Worm (Caenorhabditis elegans): ENCODE results near the gene T08G5.1.

The T08G5.1 gene

DNA sequence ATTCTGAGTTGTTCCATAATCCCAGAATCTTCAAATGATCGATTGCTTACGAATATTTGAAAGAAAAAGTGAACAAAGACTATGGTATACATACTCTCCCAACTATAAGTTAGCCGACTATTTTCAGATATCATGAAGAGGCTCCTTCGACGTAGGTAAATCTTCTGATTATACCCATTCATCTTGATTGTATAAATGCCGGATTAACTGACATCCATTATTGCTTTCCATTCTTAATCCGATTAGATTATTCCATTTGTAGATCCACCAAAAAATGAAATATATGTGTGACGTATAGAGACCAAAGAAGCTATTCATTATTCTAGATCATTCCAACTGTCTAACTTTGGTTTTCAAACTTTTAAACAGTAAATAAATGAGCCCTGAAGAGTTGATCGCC, 25.1 kb upstream of the T08G5.1 start:
- peak; percentile 59 for TF ChIP-seq nhr-21 (tag; optimal IDR thresholded peaks at IDR 0.05)
- no peak for TF ChIP-seq mbf-1 (tag; optimal IDR thresholded peaks at IDR 0.05)
- TF ChIP-seq nhr-129 (tag; optimal IDR thresholded peaks at IDR 0.05): no peak
- TF ChIP-seq F13H6.1 (tag; optimal IDR thresholded peaks at IDR 0.05): no peak

DNA sequence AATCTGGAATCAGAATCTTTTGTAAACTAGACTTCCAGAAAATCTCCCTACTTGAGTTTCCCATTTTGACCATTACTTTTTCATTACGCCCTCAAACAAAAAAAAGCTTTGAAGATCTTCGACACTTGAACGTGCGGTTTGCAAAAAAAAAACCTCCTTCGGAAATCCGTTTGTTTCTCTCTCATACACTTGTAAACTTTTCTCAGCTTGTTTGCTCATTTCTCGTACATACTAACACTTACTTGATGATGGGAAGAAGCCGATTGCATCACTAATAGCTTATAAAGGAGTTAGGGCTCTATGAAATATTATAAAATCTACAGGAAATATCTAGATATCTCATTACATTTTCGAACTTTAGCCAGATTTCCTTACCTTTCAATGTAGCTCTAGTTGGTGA, 16.6 kb upstream of the T08G5.1 start:
- TF ChIP-seq sem-4 (tag; optimal IDR thresholded peaks at IDR 0.05): peak; percentile 26
- TF ChIP-seq ceh-82 (tag; optimal IDR thresholded peaks at IDR 0.05): no peak

DNA sequence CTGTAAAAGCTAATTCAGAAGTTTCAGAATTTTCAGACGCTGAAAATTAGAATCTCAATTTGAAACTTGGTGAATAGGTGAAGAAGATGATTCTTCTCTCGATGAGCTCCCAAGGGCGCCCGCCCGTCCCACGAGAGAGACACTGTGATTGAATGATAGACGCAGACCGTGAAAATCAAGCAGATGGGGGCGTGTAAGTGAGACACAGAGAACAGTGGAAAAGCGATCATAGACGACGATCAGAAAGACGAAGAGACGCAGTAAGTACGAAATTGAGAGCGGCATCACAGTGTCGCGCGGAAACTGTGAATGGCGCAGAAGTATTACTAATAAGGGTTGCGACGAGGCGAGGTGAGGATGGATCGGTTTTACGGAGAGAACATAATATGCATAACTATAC, 16.2 kb upstream of the T08G5.1 start:
- no peak for TF ChIP-seq C34F6.9 (tag; optimal IDR thresholded peaks at IDR 0.05)
- TF ChIP-seq unc-55 (GFP tag; optimal IDR thresholded peaks at IDR 0.05): no peak
- no peak for TF ChIP-seq ZK546.5 (tag; optimal IDR thresholded peaks at IDR 0.05)
- TF ChIP-seq F13H6.1 (tag; optimal IDR thresholded peaks at IDR 0.05): peak; percentile 21
- no peak for TF ChIP-seq ztf-4 (tag; optimal IDR thresholded peaks at IDR 0.05)
- no peak for TF ChIP-seq lin-39 (tag; optimal IDR thresholded peaks at IDR 0.05)
- TF ChIP-seq nhr-25 (tag; optimal IDR thresholded peaks at IDR 0.05): no peak
- TF ChIP-seq nhr-23 (tag; optimal IDR thresholded peaks at IDR 0.05): no peak
- TF ChIP-seq nhr-6 (tag; optimal IDR thresholded peaks at IDR 0.05): no peak
- peak; percentile 25 for TF ChIP-seq nhr-129 (tag; optimal IDR thresholded peaks at IDR 0.05)
- no peak for TF ChIP-seq crh-2 (tag; optimal IDR thresholded peaks at IDR 0.05)
- TF ChIP-seq skn-1 (tag; optimal IDR thresholded peaks at IDR 0.05): no peak
- no peak for TF ChIP-seq mdl-1 (tag; optimal IDR thresholded peaks at IDR 0.05)
- TF ChIP-seq nhr-11 (tag; optimal IDR thresholded peaks at IDR 0.05): no peak
- no peak for TF ChIP-seq ztf-1 (GFP tag; conservative IDR thresholded peaks at IDR 0.05)
- TF ChIP-seq peb-1 (tag; optimal IDR thresholded peaks at IDR 0.05): no peak
- TF ChIP-seq fos-1 (tag; optimal IDR thresholded peaks at IDR 0.05): peak; percentile 28
- no peak for TF ChIP-seq sem-4 (tag; optimal IDR thresholded peaks at IDR 0.05)
- TF ChIP-seq R02D3.7 (tag; optimal IDR thresholded peaks at IDR 0.05): no peak
- no peak for TF ChIP-seq elt-3 (tag; optimal IDR thresholded peaks at IDR 0.05)
- TF ChIP-seq ceh-16 (tag; optimal IDR thresholded peaks at IDR 0.05): no peak
- TF ChIP-seq nhr-12 (tag; optimal IDR thresholded peaks at IDR 0.05): no peak
- no peak for TF ChIP-seq lin-11 (tag; optimal IDR thresholded peaks at IDR 0.05)
- no peak for TF ChIP-seq ama-1 (optimal IDR thresholded peaks at IDR 0.05)
- peak; percentile 19 for TF ChIP-seq sma-9 (GFP tag; optimal IDR thresholded peaks at IDR 0.05)
- no peak for TF ChIP-seq sma-9 (tag; optimal IDR thresholded peaks at IDR 0.05)
- no peak for TF ChIP-seq nhr-10 (tag; optimal IDR thresholded peaks at IDR 0.05)
- no peak for TF ChIP-seq ztf-11 (tag; optimal IDR thresholded peaks at IDR 0.05)

DNA sequence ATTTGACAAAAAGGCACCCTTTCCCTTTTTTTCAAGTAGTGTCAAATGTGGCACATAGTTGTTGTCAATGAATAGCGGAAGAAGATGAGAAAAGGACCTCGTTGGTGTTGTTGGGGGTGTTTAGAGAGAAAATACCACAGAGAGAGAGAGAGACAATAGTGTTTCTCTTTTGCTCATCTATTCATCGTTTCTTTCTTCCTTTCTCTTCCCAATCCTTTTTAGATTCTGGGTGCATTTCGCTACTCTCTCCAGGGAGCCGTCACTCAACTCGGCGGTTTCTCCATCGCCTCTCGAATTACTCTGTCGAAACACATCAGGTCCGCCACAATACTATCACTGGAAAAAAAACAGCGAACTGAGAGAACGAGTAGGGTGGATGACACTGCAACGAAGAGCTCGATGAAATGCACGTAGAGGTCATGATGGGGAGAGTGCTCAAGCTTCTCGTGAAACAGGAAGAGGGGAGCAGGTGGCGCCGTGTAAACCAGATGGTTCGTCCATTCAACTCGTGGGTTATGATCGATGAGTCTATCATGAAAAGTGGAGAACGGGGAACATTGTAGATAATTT, 14.9 kb upstream of the T08G5.1 start:
- no peak for TF ChIP-seq crh-2 (tag; optimal IDR thresholded peaks at IDR 0.05)
- no peak for TF ChIP-seq nhr-237 (tag; optimal IDR thresholded peaks at IDR 0.05)
- no peak for TF ChIP-seq mdl-1 (tag; optimal IDR thresholded peaks at IDR 0.05)
- TF ChIP-seq snpc-4 (tag; optimal IDR thresholded peaks at IDR 0.05): no peak
- TF ChIP-seq zag-1 (tag; optimal IDR thresholded peaks at IDR 0.05): peak; percentile 17
- no peak for TF ChIP-seq ztf-1 (GFP tag; conservative IDR thresholded peaks at IDR 0.05)
- TF ChIP-seq nhr-129 (tag; optimal IDR thresholded peaks at IDR 0.05): peak; percentile 76
- no peak for TF ChIP-seq gmeb-1 (tag; optimal IDR thresholded peaks at IDR 0.05)
- peak; percentile 68 for TF ChIP-seq unc-55 (GFP tag; optimal IDR thresholded peaks at IDR 0.05)
- TF ChIP-seq unc-39 (tag; optimal IDR thresholded peaks at IDR 0.05): no peak
- no peak for TF ChIP-seq fos-1 (tag; optimal IDR thresholded peaks at IDR 0.05)
- TF ChIP-seq mab-5 (tag; optimal IDR thresholded peaks at IDR 0.05): no peak
- no peak for TF ChIP-seq peb-1 (tag; optimal IDR thresholded peaks at IDR 0.05)
- TF ChIP-seq F13H6.1 (tag; optimal IDR thresholded peaks at IDR 0.05): peak; percentile 34
- TF ChIP-seq egl-27 (tag; optimal IDR thresholded peaks at IDR 0.05): no peak
- TF ChIP-seq sma-9 (GFP tag; optimal IDR thresholded peaks at IDR 0.05): peak; percentile 1
- no peak for TF ChIP-seq sma-9 (tag; optimal IDR thresholded peaks at IDR 0.05)
- peak in 1 of 2 experiments; percentile 23 for TF ChIP-seq lsy-2 (tag; optimal IDR thresholded peaks at IDR 0.05)
- no peak for TF ChIP-seq alr-1 (tag; optimal IDR thresholded peaks at IDR 0.05)
